Fruit fly (Drosophila melanogaster) whole organism, wandering third instar larva: Measurements from ENCODE around the gene Gfat2.

Source experiments
- Abd-B ChIP-seq: fragments of >200 bp; optimal IDR thresholded peaks from 2 replicates; lab custom pipeline; 2017; ENCODE audit warnings: missing biosample characterization, missing genetic modification characterization
- CG32264 ChIP-seq: fragments of 200-800 bp; sonication (Bioruptor generic); optimal IDR thresholded peaks from 2 replicates; lab custom pipeline; 2016; ENCODE audit warnings: missing biosample characterization, missing genetic modification characterization
- CG9705 ChIP-seq: fragments of 200-800 bp; sonication (Bioruptor generic); optimal IDR thresholded peaks from 2 replicates; lab custom pipeline; 2018; ENCODE audit warnings: missing biosample characterization, mild to moderate bottlenecking, missing genetic modification characterization
- CrebA ChIP-seq: fragments of 200-800 bp; sonication (Bioruptor generic); optimal IDR thresholded peaks from 2 replicates; lab custom pipeline; 2016; ENCODE audit warnings: missing biosample characterization, mild to moderate bottlenecking, missing genetic modification characterization, borderline replicate concordance
- Dfd ChIP-seq: fragments of >200 bp; optimal IDR thresholded peaks from 2 replicates; lab custom pipeline; 2017; ENCODE audit warnings: missing biosample characterization, missing genetic modification characterization
- Dif ChIP-seq: fragments of 200-275, 200-300 bp; sonication (Bioruptor generic); optimal IDR thresholded peaks from 2 replicates; lab custom pipeline; 2018; ENCODE audit warnings: missing biosample characterization, missing genetic modification characterization; ENCODE audit not compliant: partially characterized antibody
- GATAd ChIP-seq: sonication (Bioruptor generic); optimal IDR thresholded peaks from 2 replicates; lab custom pipeline; 2016; ENCODE audit warnings: missing biosample characterization, missing genetic modification characterization
- HLH106 ChIP-seq: fragments of 200-800 bp; optimal IDR thresholded peaks from 3 replicates; lab custom pipeline; 2019; ENCODE audit warnings: missing biosample characterization, mild to moderate bottlenecking, missing genetic modification characterization, moderate library complexity
- Hnf4 ChIP-seq: fragments of 200-800 bp; sonication (Bioruptor generic); optimal IDR thresholded peaks from 2 replicates; lab custom pipeline; 2016; ENCODE audit warnings: missing biosample characterization, mild to moderate bottlenecking, missing genetic modification characterization
- Hr78 ChIP-seq: fragments of >200 bp; optimal IDR thresholded peaks from 2 replicates; lab custom pipeline; 2017; ENCODE audit warnings: missing biosample characterization, missing genetic modification characterization
- Hr83 ChIP-seq: fragments of 200-300 bp; sonication (Bioruptor generic); optimal IDR thresholded peaks from 2 replicates; lab custom pipeline; 2016; ENCODE audit warnings: missing biosample characterization, mild to moderate bottlenecking, missing genetic modification characterization, moderate library complexity; ENCODE audit not compliant: poor library complexity, severe bottlenecking
- Jra ChIP-seq: sonication (Bioruptor generic); optimal IDR thresholded peaks from 2 replicates; lab custom pipeline; 2016; ENCODE audit warnings: missing biosample characterization, missing genetic modification characterization
- Mio ChIP-seq: sonication (Bioruptor generic); optimal IDR thresholded peaks from 2 replicates; lab custom pipeline; 2016; ENCODE audit warnings: missing biosample characterization, missing genetic modification characterization
- Myc ChIP-seq: fragments of >200 bp; optimal IDR thresholded peaks from 2 replicates; lab custom pipeline; 2017
- N ChIP-seq: fragments of >200 bp; optimal IDR thresholded peaks from 2 replicates; lab custom pipeline; 2018; ENCODE audit warnings: missing biosample characterization, missing external identifiers, missing genetic modification characterization
- OdsH ChIP-seq: fragments of 200-800 bp; sonication (Bioruptor generic); optimal IDR thresholded peaks from 2 replicates; lab custom pipeline; 2016; ENCODE audit warnings: missing biosample characterization, mild to moderate bottlenecking, missing genetic modification characterization
- Rel ChIP-seq, 2 experiments: fragments of 200-800 bp; sonication (Bioruptor generic) in 1 of 2; optimal IDR thresholded peaks; 2 replicates in 1 of 2; 3 replicates in 1 of 2; lab custom pipeline; 2016 to 2019; ENCODE audit warnings: mild to moderate bottlenecking in 2 of 2, missing biosample characterization in 2 of 2, missing genetic modification characterization in 2 of 2, moderate library complexity in 1 of 2
- Sp1 ChIP-seq: fragments of 200-800 bp; sonication (Bioruptor generic); optimal IDR thresholded peaks from 3 replicates; lab custom pipeline; 2019; ENCODE audit warnings: missing biosample characterization, mild to moderate bottlenecking, missing genetic modification characterization, moderate library complexity
- Vsx2 ChIP-seq: fragments of 200-300, 225-300 bp; sonication (Bioruptor generic); optimal IDR thresholded peaks from 2 replicates; lab custom pipeline; 2018; ENCODE audit warnings: missing biosample characterization, missing genetic modification characterization; ENCODE audit not compliant: partially characterized antibody
- br ChIP-seq: fragments of 200-800 bp; sonication (Bioruptor generic); optimal IDR thresholded peaks from 2 replicates; lab custom pipeline; 2016; ENCODE audit warnings: missing biosample characterization, missing genetic modification characterization
- brk ChIP-seq: fragments of 200-800 bp; sonication (Bioruptor generic); optimal IDR thresholded peaks from 2 replicates; lab custom pipeline; 2016; ENCODE audit warnings: missing biosample characterization, mild to moderate bottlenecking, missing genetic modification characterization
- dl ChIP-seq, 2 experiments: fragments of 175-275, 200-275 bp in 1 of 2; fragments of 200-275 bp in 1 of 2; sonication (Bioruptor generic); optimal IDR thresholded peaks; lab custom pipeline; 2018; ENCODE audit warnings: mild to moderate bottlenecking in 2 of 2, missing biosample characterization in 2 of 2, missing genetic modification characterization in 2 of 2, moderate library complexity in 2 of 2; ENCODE audit not compliant: partially characterized antibody in 2 of 2, insufficient read depth in 1 of 2
- dmrt93B ChIP-seq: fragments of 200-800 bp; sonication (Bioruptor generic); optimal IDR thresholded peaks from 2 replicates; lab custom pipeline; 2018; ENCODE audit warnings: missing biosample characterization, mild to moderate bottlenecking, missing genetic modification characterization
- dsf ChIP-seq: sonication (Bioruptor generic); optimal IDR thresholded peaks from 2 replicates; lab custom pipeline; 2016; ENCODE audit warnings: missing biosample characterization, missing genetic modification characterization, borderline replicate concordance
- ey ChIP-seq: fragments of 200-800 bp; sonication (Bioruptor generic); optimal IDR thresholded peaks from 2 replicates; lab custom pipeline; 2016; ENCODE audit warnings: missing biosample characterization, missing genetic modification characterization
- foxo ChIP-seq, 2 experiments: fragments of 200-800 bp; sonication (Bioruptor generic); optimal IDR thresholded peaks; 2 replicates in 1 of 2; 3 replicates in 1 of 2; lab custom pipeline; 2016 to 2017; ENCODE audit warnings: missing biosample characterization in 2 of 2, missing genetic modification characterization in 2 of 2
- fru ChIP-seq: fragments of 200-800 bp; sonication (Bioruptor generic); optimal IDR thresholded peaks from 3 replicates; lab custom pipeline; 2016; ENCODE audit warnings: missing biosample characterization, mild to moderate bottlenecking, missing genetic modification characterization
- h ChIP-seq: fragments of 200-800 bp; sonication (Bioruptor generic); optimal IDR thresholded peaks from 3 replicates; lab custom pipeline; 2016; ENCODE audit warnings: missing biosample characterization, mild to moderate bottlenecking, missing genetic modification characterization
- jim ChIP-seq: fragments of 175-275, 200-325 bp; sonication (Bioruptor generic); optimal IDR thresholded peaks from 2 replicates; lab custom pipeline; 2016; ENCODE audit warnings: missing biosample characterization, mild to moderate bottlenecking, missing genetic modification characterization
- lola ChIP-seq: fragments of >200 bp; optimal IDR thresholded peaks from 2 replicates; lab custom pipeline; 2017; ENCODE audit warnings: missing biosample characterization, missing genetic modification characterization
- pan ChIP-seq: fragments of >200 bp; optimal IDR thresholded peaks from 2 replicates; lab custom pipeline; 2017
- psq ChIP-seq: fragments of 200-800 bp; sonication (Bioruptor generic); optimal IDR thresholded peaks from 3 replicates; lab custom pipeline; 2017; ENCODE audit warnings: missing biosample characterization, mild to moderate bottlenecking, missing genetic modification characterization, moderate library complexity
- rgr ChIP-seq: fragments of 200-800 bp; sonication (Bioruptor generic); optimal IDR thresholded peaks from 3 replicates; lab custom pipeline; 2016; ENCODE audit warnings: missing biosample characterization, mild to moderate bottlenecking, missing genetic modification characterization
- sage ChIP-seq: fragments of 200-800 bp; sonication (Bioruptor generic); optimal IDR thresholded peaks from 2 replicates; lab custom pipeline; 2016; ENCODE audit warnings: missing biosample characterization, mild to moderate bottlenecking, missing genetic modification characterization
- sv ChIP-seq: fragments of 200-800 bp; sonication (Bioruptor generic); optimal IDR thresholded peaks from 3 replicates; lab custom pipeline; 2016; ENCODE audit warnings: missing biosample characterization, missing genetic modification characterization
- tai ChIP-seq: sonication (Bioruptor generic); optimal IDR thresholded peaks from 2 replicates; lab custom pipeline; 2016; ENCODE audit warnings: missing biosample characterization, missing genetic modification characterization
- usp ChIP-seq: fragments of >200 bp; optimal IDR thresholded peaks from 2 replicates; lab custom pipeline; 2017; ENCODE audit warnings: missing biosample characterization, missing genetic modification characterization

The Gfat2 gene

DNA sequence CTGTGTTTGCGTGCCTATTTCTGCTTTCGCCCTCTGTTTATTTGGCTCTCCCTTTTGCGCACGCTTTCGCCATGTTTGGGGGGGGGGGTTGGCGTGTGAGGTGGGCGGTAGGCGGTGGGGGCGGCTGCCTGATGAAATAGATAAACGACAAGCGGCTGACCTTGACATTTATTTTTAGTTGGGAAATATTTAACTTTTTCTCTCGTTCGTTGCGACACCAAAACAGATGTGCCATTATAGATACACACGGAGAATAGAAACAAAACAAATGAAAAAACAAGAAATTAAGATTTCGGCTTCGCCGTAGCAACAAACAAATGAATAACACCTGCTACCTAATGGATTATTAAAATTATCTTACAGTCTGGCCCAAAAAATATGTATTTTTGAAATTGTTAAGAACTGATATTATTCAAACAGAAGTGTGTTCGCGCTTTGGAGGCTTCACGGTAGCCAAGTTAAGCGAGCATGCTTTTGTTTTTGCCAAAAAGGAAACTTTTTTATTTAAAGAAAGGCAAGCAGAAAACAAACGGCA is 7.4 kb downstream of the Gfat2 start:
- TF ChIP-seq foxo (GFP tag; optimal IDR thresholded peaks at IDR 0.05; lab: Kevin White, UChicago) (peak in 1 of 2 experiments; percentile 12), lola (GFP tag; lab: Kevin White, UChicago) (no peak), Rel (GFP tag; optimal IDR thresholded peaks at IDR 0.05; lab: Kevin White, UChicago) (no peak), Rel (tag; optimal IDR thresholded peaks at IDR 0.05; lab: Kevin White, UChicago) (no peak), Hr83 (GFP tag; lab: Kevin White, UChicago) (no peak), dsf (GFP tag; lab: Kevin White, UChicago) (no peak), jim (GFP tag; lab: Kevin White, UChicago) (no peak), OdsH (GFP tag; lab: Kevin White, UChicago) (no peak), sv (GFP tag; lab: Kevin White, UChicago) (peak; percentile 33), CrebA (GFP tag; lab: Kevin White, UChicago) (no peak), CG32264 (no peak), ey (GFP tag; lab: Kevin White, UChicago) (no peak), rgr (GFP tag; lab: Kevin White, UChicago) (peak; percentile 15), CG9705 (no peak), psq (GFP tag; lab: Kevin White, UChicago) (peak; percentile 20), Hr78 (no peak), Dif (GFP tag; lab: Kevin White, UChicago) (no peak), brk (no peak), Hnf4 (GFP tag; lab: Kevin White, UChicago) (no peak)
- TF ChIP-seq, all 38 proteins: peak for 4

DNA sequence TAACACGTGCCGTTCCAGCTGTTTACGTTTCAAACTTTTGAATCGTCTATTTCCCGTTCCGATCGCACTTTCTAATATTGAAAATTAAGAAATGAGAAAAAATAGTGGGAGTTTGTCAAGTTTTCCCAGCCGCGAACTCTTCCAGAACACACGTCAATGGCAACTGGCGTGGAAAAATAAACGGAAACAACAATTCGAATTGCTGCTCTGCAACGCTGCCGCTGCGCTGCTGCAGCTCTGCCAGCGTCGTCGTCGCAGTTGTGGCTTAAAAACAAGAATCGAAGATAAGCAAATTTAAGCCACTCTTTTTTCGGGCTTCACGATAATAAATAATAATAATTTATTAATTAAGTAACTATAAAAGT is 8.5 kb downstream of the Gfat2 start:
- TF ChIP-seq Hr83 (GFP tag; lab: Kevin White, UChicago) (no peak), usp (GFP tag; lab: Kevin White, UChicago) (no peak), Hnf4 (GFP tag; lab: Kevin White, UChicago) (no peak), jim (GFP tag; lab: Kevin White, UChicago) (no peak), Myc (lab: Kevin White, UChicago) (no peak), dl (GFP tag; optimal IDR thresholded peaks at IDR 0.05; lab: Kevin White, UChicago; ENCODE audit: insufficient read depth in 1 of 2, partially characterized antibody in 2 of 2) (no peak), HLH106 (tag; lab: Kevin White, UChicago) (no peak), pan (no peak), dsf (GFP tag; lab: Kevin White, UChicago) (no peak), Vsx2 (GFP tag; lab: Kevin White, UChicago) (no peak), tai (GFP tag; lab: Kevin White, UChicago) (no peak), Dfd (GFP tag; lab: Kevin White, UChicago) (no peak), Rel (GFP tag; optimal IDR thresholded peaks at IDR 0.05; lab: Kevin White, UChicago) (no peak), Rel (tag; optimal IDR thresholded peaks at IDR 0.05; lab: Kevin White, UChicago) (no peak), GATAd (GFP tag; lab: Kevin White, UChicago) (no peak), h (GFP tag; lab: Kevin White, UChicago) (no peak)

DNA sequence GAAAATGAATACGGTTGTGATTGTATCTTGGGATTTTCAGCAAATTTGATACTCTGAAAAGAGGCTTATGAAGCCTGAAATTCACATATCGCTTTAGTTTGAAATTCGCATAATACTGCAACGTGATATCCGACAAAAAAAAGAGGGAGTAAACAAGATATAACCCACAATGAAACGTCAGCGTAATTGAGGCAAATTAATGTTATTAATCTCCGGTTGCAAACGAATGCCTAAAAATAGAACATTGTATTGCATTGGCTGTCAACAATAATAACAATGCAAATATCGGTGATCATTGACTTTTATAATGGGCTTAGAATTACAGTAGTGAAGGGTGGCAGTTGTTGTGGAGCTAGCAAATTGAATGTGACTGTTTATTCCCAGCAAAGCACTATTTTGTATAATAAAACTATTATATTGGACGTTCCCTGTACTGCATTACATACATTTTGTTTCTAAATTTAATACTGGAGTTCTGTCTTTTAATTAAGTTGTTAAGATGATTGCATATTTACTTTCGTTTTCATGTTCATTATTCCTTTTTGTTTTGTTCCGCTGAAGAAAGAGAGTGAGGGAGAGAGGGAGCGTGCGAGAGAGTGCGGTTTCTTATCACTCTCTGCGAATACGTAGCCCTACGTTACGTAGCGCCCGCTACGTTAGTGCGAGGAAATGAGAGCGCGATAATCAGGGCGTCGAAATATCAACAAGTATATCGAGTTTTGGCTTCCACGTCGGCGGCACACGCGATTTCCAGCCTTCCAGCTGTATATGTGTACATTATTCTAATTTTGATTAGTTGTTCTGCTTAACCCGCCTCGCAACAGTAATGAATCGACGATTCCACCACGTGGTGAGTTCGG is 9.1 kb downstream of the Gfat2 start:
- TF ChIP-seq HLH106 (tag; lab: Kevin White, UChicago) (peak; percentile 15), Jra (no peak), dl (GFP tag; optimal IDR thresholded peaks at IDR 0.05; lab: Kevin White, UChicago; ENCODE audit: insufficient read depth in 1 of 2, partially characterized antibody in 2 of 2) (peak; percentile 25 to 50), fru (GFP tag; lab: Kevin White, UChicago) (peak; percentile 12), br (GFP tag; lab: Kevin White, UChicago) (no peak), pan (no peak), Dif (GFP tag; lab: Kevin White, UChicago) (peak; percentile 74), CG9705 (no peak), Mio (GFP tag; lab: Kevin White, UChicago) (no peak), Hnf4 (GFP tag; lab: Kevin White, UChicago) (no peak), lola (GFP tag; lab: Kevin White, UChicago) (no peak), N (GFP tag; lab: Kevin White, UChicago) (no peak), rgr (GFP tag; lab: Kevin White, UChicago) (peak; percentile 25), CG32264 (no peak), Hr83 (GFP tag; lab: Kevin White, UChicago) (no peak), CrebA (GFP tag; lab: Kevin White, UChicago) (no peak), foxo (GFP tag; optimal IDR thresholded peaks at IDR 0.05; lab: Kevin White, UChicago) (peak in 1 of 2 experiments; percentile 5), jim (GFP tag; lab: Kevin White, UChicago) (no peak), h (GFP tag; lab: Kevin White, UChicago) (peak; percentile 52), brk (no peak), Sp1 (no peak), Hr78 (no peak), OdsH (GFP tag; lab: Kevin White, UChicago) (no peak), Dfd (GFP tag; lab: Kevin White, UChicago) (no peak), psq (GFP tag; lab: Kevin White, UChicago) (peak; percentile 76), Myc (lab: Kevin White, UChicago) (peak; percentile 40), usp (GFP tag; lab: Kevin White, UChicago) (no peak), dmrt93B (GFP tag; lab: Kevin White, UChicago) (no peak), sv (GFP tag; lab: Kevin White, UChicago) (no peak), tai (GFP tag; lab: Kevin White, UChicago) (no peak), GATAd (GFP tag; lab: Kevin White, UChicago) (peak; percentile 5), Abd-B (GFP tag; lab: Kevin White, UChicago) (no peak), ey (GFP tag; lab: Kevin White, UChicago) (no peak), dsf (GFP tag; lab: Kevin White, UChicago) (no peak), sage (GFP tag; lab: Kevin White, UChicago) (peak; percentile 18)
